Worm (Caenorhabditis elegans) whole organism, L4 larva: ENCODE data around the gene exc-1.

ENCODE experiments used
- D1046.2 ChIP-seq: fragments of 200-800 bp; sonication (Bioruptor generic); IDR thresholded peaks from 2 replicates; pipeline ENCODE4 v1.3.6; 2022; ENCODE audit warnings: missing genetic modification characterization, missing compliant biosample characterization
- T20F7.1 ChIP-seq: fragments of 200-800 bp; sonication (Bioruptor generic); optimal IDR thresholded peaks from 2 replicates; lab custom pipeline; 2018; ENCODE audit warnings: mild to moderate bottlenecking, missing genetic modification characterization, missing compliant biosample characterization
- T26A8.4 ChIP-seq: fragments of 200-800 bp; sonication (Bioruptor generic); IDR thresholded peaks from 2 replicates; pipeline ENCODE4 v1.3.6; 2022; ENCODE audit warnings: missing genetic modification characterization, missing compliant biosample characterization
- Y5F2A.4 ChIP-seq: fragments of 200-800 bp; sonication (Bioruptor generic); optimal IDR thresholded peaks from 2 replicates; lab custom pipeline; 2018; ENCODE audit warnings: mild to moderate bottlenecking, missing genetic modification characterization, missing compliant biosample characterization
- aha-1 ChIP-seq: fragments of 150-350 bp; peaks from one replicate; lab custom pipeline; 2014; ENCODE audit warnings: missing biosample characterization, missing genetic modification characterization
- aly-2 ChIP-seq: sonication (generic microtip); optimal IDR thresholded peaks from 2 replicates; lab custom pipeline; 2018; ENCODE audit warnings: missing biosample characterization, missing genetic modification characterization
- ctbp-1 ChIP-seq: fragments of 200-800 bp; sonication (Bioruptor generic); IDR thresholded peaks from 2 replicates; pipeline ENCODE4 v1.3.6; 2022; ENCODE audit warnings: missing genetic modification reagents, missing genetic modification characterization, missing compliant biosample characterization
- egl-43 ChIP-seq: fragments of 200-800 bp; sonication (Bioruptor generic); IDR thresholded peaks from 2 replicates; pipeline ENCODE4 v1.3.6; 2022; ENCODE audit warnings: missing genetic modification reagents, missing genetic modification characterization, missing compliant biosample characterization
- lin-1 ChIP-seq: fragments of 200-800 bp; sonication (Bioruptor generic); IDR thresholded peaks from 2 replicates; pipeline ENCODE4 v1.3.6; 2022; ENCODE audit warnings: missing genetic modification reagents, missing genetic modification characterization, missing compliant biosample characterization
- lir-3 ChIP-seq: sonication (generic microtip); optimal IDR thresholded peaks from 2 replicates; lab custom pipeline; 2016; ENCODE audit warnings: mild to moderate bottlenecking, missing genetic modification characterization, missing compliant biosample characterization
- madf-5 ChIP-seq, 2 experiments: fragments of 200-800 bp; sonication (Bioruptor generic); IDR thresholded peaks; 2 replicates each; pipeline ENCODE4 v1.3.6; 2022; ENCODE audit warnings: missing compliant biosample characterization in 2 of 2, missing genetic modification characterization in 2 of 2
- mes-2 ChIP-seq: sonication (generic microtip); optimal IDR thresholded peaks from 2 replicates; lab custom pipeline; 2016; ENCODE audit warnings: missing genotype, mild to moderate bottlenecking, missing genetic modification characterization, missing compliant biosample characterization; ENCODE audit not compliant: poor library complexity, severe bottlenecking
- nhr-102 ChIP-seq: sonication (generic microtip); optimal IDR thresholded peaks from 2 replicates; lab custom pipeline; 2016; ENCODE audit warnings: mild to moderate bottlenecking, missing genetic modification characterization, moderate library complexity, missing compliant biosample characterization
- nhr-28 ChIP-seq: fragments of 150-350 bp; optimal IDR thresholded peaks from 2 replicates; lab custom pipeline; 2014; ENCODE audit warnings: missing biosample characterization, missing genetic modification characterization
- nhr-41 ChIP-seq: fragments of 200-800 bp; sonication (Bioruptor generic); IDR thresholded peaks from 2 replicates; pipeline ENCODE4 v1.3.6; 2022; ENCODE audit warnings: missing genetic modification reagents, missing genetic modification characterization, missing compliant biosample characterization
- nhr-42 ChIP-seq: fragments of 200-800 bp; sonication (Bioruptor generic); IDR thresholded peaks from 2 replicates; pipeline ENCODE4 v1.3.6; 2022; ENCODE audit warnings: missing genetic modification characterization, missing compliant biosample characterization
- nhr-48 ChIP-seq: sonication (generic microtip); optimal IDR thresholded peaks from 2 replicates; lab custom pipeline; 2016; ENCODE audit warnings: mild to moderate bottlenecking, missing genetic modification characterization, missing compliant biosample characterization
- pha-4 ChIP-seq, 2 experiments: fragments of 150-350 bp in 1 of 2; fragments of 200-800 bp in 1 of 2; sonication (Bioruptor generic) in 1 of 2; IDR thresholded peaks in 1 of 2; optimal IDR thresholded peaks in 1 of 2; 2 replicates each; pipeline versions ENCODE4 v1.3.6 to Lab custom; 2014 to 2022; ENCODE audit warnings: missing genetic modification characterization in 2 of 2, missing genetic modification reagents in 2 of 2, missing biosample characterization in 1 of 2, missing compliant biosample characterization in 1 of 2
- set-16 ChIP-seq: fragments of 200-800 bp; sonication (Bioruptor generic); IDR thresholded peaks from 2 replicates; pipeline ENCODE4 v1.3.6; 2022; ENCODE audit warnings: missing genetic modification reagents, missing genetic modification characterization, missing compliant biosample characterization
- snpc-1.2 ChIP-seq: fragments of 200-800 bp; sonication (Bioruptor generic); IDR thresholded peaks from 2 replicates; pipeline ENCODE4 v1.3.6; 2022; ENCODE audit warnings: missing genetic modification reagents, missing genetic modification characterization, missing compliant biosample characterization
- unc-62 ChIP-seq, 3 experiments: fragments of 150-350 bp in 1 of 3; sonication (generic microtip); optimal IDR thresholded peaks in 2 of 3; peaks in 1 of 3; 1 replicate in 1 of 3; 2 replicates in 2 of 3; lab custom pipeline; 2014 to 2017; ENCODE audit warnings: missing biosample characterization in 3 of 3, missing genetic modification characterization in 3 of 3, missing genetic modification reagents in 3 of 3, missing genotype in 1 of 3

exc-1 gene

DNA sequence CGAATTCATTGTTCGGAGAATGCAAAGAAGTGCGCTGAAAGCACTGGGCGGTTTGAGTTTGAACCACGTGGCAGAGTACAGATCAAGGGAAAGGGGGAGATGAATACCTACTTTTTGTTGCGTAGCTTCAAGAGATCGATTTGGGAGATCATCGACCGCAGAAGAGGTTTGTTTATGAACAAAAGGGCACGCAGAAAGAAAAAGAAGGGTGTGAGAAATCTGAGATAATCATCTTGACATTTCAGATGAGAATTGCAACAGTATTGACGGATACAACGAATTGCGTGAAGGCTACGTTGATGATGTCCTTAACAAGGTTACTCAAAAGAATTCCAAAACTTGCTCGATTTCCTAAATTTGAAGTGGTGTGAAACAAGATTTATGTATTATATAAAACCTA is 8.1 kb upstream of the exc-1 start:
- TF ChIP-seq lir-3 (tag; lab: Kevin White, UChicago) (no peak), unc-62 (GFP tag; optimal IDR thresholded peaks at IDR 0.05 in 1 of 2; lab: Kevin White, UChicago) (peak in 1 of 2 experiments; percentile 4), unc-62 (tag; optimal IDR thresholded peaks at IDR 0.05; lab: Kevin White, UChicago) (no peak), ctbp-1 (no peak), nhr-102 (no peak)

DNA sequence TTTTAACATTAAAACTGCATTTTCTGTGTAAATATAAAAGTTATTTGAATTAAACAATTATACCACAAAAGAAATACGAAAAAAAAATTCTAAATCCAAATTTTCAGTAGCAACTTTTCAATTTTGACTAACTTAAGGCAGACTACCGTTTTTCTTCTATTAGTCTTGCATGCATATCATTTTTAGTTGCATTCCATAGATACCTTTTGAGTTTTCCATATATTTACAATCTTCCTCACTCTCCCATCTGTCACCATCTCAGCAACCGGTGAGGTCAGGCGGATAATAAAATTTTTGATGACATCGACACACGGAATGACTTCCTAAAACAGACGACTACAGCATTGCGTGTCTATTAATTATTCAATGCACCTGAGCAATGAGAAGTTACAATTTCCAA is 1.5 kb upstream of the exc-1 start, which contains the start of gene gcy-36:
TSS of gene gcy-36 (plus strand) at position 301 of the 400 bp plus-strand sequence.
- TF ChIP-seq unc-62 (GFP tag; optimal IDR thresholded peaks at IDR 0.05 in 1 of 2; lab: Kevin White, UChicago) (peak in 1 of 2 experiments; percentile 60), unc-62 (tag; optimal IDR thresholded peaks at IDR 0.05; lab: Kevin White, UChicago) (no peak), D1046.2 (GFP tag; lab: Robert Waterston, UW) (no peak), T26A8.4 (GFP tag; lab: Robert Waterston, UW) (no peak), Y5F2A.4 (GFP tag; lab: Kevin White, UChicago) (no peak), pha-4 (GFP tag; IDR thresholded peaks at IDR 0.05; lab: Robert Waterston, UW) (no peak), pha-4 (tag; optimal IDR thresholded peaks at IDR 0.05; lab: Kevin White, UChicago) (no peak)

DNA sequence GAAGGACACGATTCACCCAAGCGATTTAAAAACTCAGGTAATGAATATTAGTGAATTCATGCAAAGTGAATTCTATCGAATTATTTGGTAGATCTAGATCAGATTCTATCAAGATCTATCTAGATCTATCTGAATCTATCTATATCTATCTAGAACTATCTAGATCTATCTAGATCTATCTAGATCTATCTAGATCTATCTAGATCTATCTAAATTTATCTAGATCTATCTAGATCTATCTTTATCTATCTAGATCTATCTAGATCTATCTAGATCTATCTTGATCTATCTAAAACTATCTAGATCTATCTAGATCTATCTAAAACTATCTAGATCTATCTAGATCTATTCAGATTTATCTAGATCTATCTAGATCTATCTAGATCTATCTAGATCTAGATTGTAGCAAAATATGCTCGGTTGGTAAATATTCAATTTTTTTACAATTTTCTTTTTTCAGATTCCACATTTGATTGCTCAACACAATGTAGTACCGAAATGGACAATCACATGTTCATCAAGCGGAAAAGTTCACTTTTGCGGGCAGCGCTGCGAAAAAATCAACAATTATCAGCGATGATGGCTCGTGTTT is 7.2 kb downstream of the exc-1 start:
- TF ChIP-seq unc-62 (GFP tag; optimal IDR thresholded peaks at IDR 0.05 in 1 of 2; lab: Kevin White, UChicago) (no peak), unc-62 (tag; optimal IDR thresholded peaks at IDR 0.05; lab: Kevin White, UChicago) (no peak), nhr-48 (tag; lab: Kevin White, UChicago) (peak; percentile 6)

- TF ChIP-seq set-16 (GFP tag; lab: Robert Waterston, UW) (peak; percentile 52), T20F7.1 (GFP tag; lab: Kevin White, UChicago) (no peak), egl-43 (GFP tag; lab: Robert Waterston, UW) (0 out of 2 replicates have a peak, but pooled peaks have one; percentile 10), snpc-1.2 (0 out of 2 replicates have a peak, but pooled peaks have one; percentile 42)
Measured at ce11 chrX:15468657-15469056, 8.6 kb downstream of the exc-1 start.

ce11 chrX:15466032-15466431 is 11.2 kb downstream of the exc-1 start, which contains the start of gene sprr-1:
sprr-1 (plus strand) TSS chrX:15466300.
- TF ChIP-seq aly-2 = no peak
- no peak for TF ChIP-seq nhr-42 (GFP tag; lab: Robert Waterston, UW)
- no peak for TF ChIP-seq lin-1 (GFP tag; lab: Robert Waterston, UW)
- peak in 1 of 2 experiments; percentile 95 for TF ChIP-seq unc-62 (GFP tag; optimal IDR thresholded peaks at IDR 0.05 in 1 of 2; lab: Kevin White, UChicago)
- no peak for TF ChIP-seq unc-62 (tag; optimal IDR thresholded peaks at IDR 0.05; lab: Kevin White, UChicago)

DNA sequence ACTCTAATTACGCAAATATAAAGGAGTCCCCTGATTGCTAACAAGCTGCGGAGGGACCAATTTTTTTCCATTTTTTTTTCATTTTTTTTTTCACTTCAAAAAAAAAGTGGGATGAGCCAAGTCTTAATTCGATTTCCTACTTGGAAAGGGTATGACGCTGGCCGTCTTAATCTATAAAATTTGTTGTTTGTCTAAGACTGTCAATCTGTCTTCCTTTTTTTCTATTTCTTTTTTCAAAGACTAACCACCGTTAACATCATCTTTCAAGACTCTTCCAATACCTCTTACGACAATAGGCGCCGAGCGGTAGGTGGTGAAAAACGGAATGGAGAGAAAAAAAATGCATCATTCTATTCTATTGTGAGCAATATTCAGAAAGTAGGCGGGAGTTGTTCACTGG is 12.2 kb downstream of the exc-1 start:
- TF ChIP-seq aha-1 (tag; lab: Kevin White, UChicago) (peak; percentile 96), nhr-41 (no peak)
- TF ChIP-seq, all 104 proteins: peak for 1

ce11 chrX:15446292-15446794 is 30.9 kb downstream of the exc-1 start, which contains the start of gene R03A10.5:
R03A10.5 (plus strand) TSS chrX:15446722.
- TF ChIP-seq madf-5 (GFP tag; IDR thresholded peaks at IDR 0.05; lab: Robert Waterston, UW) (no peak), nhr-28 (peak; percentile 96)

DNA sequence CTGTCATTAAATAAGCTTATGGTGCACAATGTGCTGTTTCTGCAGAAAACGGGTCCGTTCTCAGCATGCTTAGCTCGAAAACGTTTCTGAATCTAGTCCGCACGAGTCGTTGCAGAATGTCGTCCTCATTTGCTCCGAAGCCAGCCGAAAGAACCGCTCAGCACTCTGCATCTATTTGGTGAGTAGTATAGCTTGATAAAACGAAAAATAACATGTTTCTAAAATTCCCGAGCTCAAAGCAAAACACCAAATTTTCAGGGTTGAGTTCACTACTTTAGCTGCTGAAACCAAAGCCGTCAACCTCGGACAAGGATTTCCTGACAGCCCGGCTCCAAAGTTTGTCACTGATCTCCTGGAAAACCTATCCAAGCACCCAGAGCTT is 35.5 kb downstream of the exc-1 start, which contains the start of gene nkat-3:
TSS of gene nkat-3 (plus strand) at position 46 of the 382 bp plus-strand sequence.
- TF ChIP-seq mes-2 (no peak), aha-1 (tag; lab: Kevin White, UChicago) (peak; percentile 90)
